Fruit fly (Drosophila melanogaster): Measurements from ENCODE around the gene beat-VII.

dm6 chr3R:26633010-26633409 lies 48.8 kb downstream of the beat-VII start:
- TF ChIP-seq fd59A (GFP tag; optimal IDR thresholded peaks at IDR 0.05) (no peak), spab (GFP tag; optimal IDR thresholded peaks at IDR 0.05) (no peak), CG6792 (GFP tag; optimal IDR thresholded peaks at IDR 0.05) (no peak), CG15336 (GFP tag; IDR thresholded peaks at IDR 0.05) (no peak), Smox (GFP tag; optimal IDR thresholded peaks at IDR 0.05) (no peak), cyc (GFP tag; optimal IDR thresholded peaks at IDR 0.05) (no peak), vri (GFP tag; optimal IDR thresholded peaks at IDR 0.05) (no peak), CG11294 (GFP tag; IDR thresholded peaks at IDR 0.05) (no peak), dac (GFP tag; optimal IDR thresholded peaks at IDR 0.05) (no peak), acj6 (GFP tag; optimal IDR thresholded peaks at IDR 0.05) (no peak), CG10669 (GFP tag; optimal IDR thresholded peaks at IDR 0.05) (no peak), dsx (GFP tag; optimal IDR thresholded peaks at IDR 0.05; ENCODE audit: poor library complexity, severe bottlenecking) (no peak), Gug (GFP tag; IDR thresholded peaks at IDR 0.05) (no peak), pdm3 (GFP tag; optimal IDR thresholded peaks at IDR 0.05) (no peak)

Data from whole organism, prepupa.